Fruit fly (Drosophila melanogaster): Measurements from ENCODE around the gene CG9686.

The CG9686 gene

dm6 chrX:9889686-9890085 is 10.0 kb downstream of the CG9686 start:
- TF ChIP-seq CG8478 (optimal IDR thresholded peaks at IDR 0.05) = no peak
- no peak for TF ChIP-seq CTCF (optimal IDR thresholded peaks at IDR 0.05)

- no peak for TF ChIP-seq CG8478 (optimal IDR thresholded peaks at IDR 0.05)
Measured at dm6 chrX:9892834-9893233, 13.2 kb downstream of the CG9686 start.

- TF ChIP-seq CTCF (optimal IDR thresholded peaks at IDR 0.05) (no peak), CG8478 (optimal IDR thresholded peaks at IDR 0.05) (no peak)
Measured at dm6 chrX:9897599-9897998, 17.9 kb downstream of the CG9686 start.

- no peak for TF ChIP-seq CG8478 (optimal IDR thresholded peaks at IDR 0.05)
- TF ChIP-seq CTCF (optimal IDR thresholded peaks at IDR 0.05) = no peak
Measured at dm6 chrX:9899535-9900179, 20.0 kb downstream of the CG9686 start, which contains the start of gene CG15249. Gene CG15249, minus strand, starts transcription at chrX:9899585.

dm6 chrX:9909384-9909783 is 29.7 kb downstream of the CG9686 start:
- TF ChIP-seq CTCF (optimal IDR thresholded peaks at IDR 0.05) (no peak), CG8478 (optimal IDR thresholded peaks at IDR 0.05) (no peak)

- TF ChIP-seq CTCF (optimal IDR thresholded peaks at IDR 0.05) (no peak), CG8478 (optimal IDR thresholded peaks at IDR 0.05) (no peak)
Measured at dm6 chrX:9911026-9911425, 31.4 kb downstream of the CG9686 start, which contains the start of gene CG1986. Gene CG1986, minus strand, starts transcription at chrX:9911126.

- TF ChIP-seq CTCF (optimal IDR thresholded peaks at IDR 0.05) = no peak
- no peak for TF ChIP-seq CG8478 (optimal IDR thresholded peaks at IDR 0.05)
Measured at dm6 chrX:9911751-9912150, 32.1 kb downstream of the CG9686 start.

All from S2 (cell line).